Worm (Caenorhabditis elegans) whole organism, L1 larva: Measurements from ENCODE around the gene nex-4.

Experiments
- C16A3.4 ChIP-seq: fragments of 150-350 bp; optimal IDR thresholded peaks from 2 replicates; lab custom pipeline; 2014; ENCODE audit warnings: missing biosample characterization, missing genetic modification characterization
- C34B4.2 ChIP-seq: sonication (generic microtip); optimal IDR thresholded peaks from 2 replicates; lab custom pipeline; 2017; ENCODE audit warnings: mild to moderate bottlenecking, missing genetic modification characterization, missing compliant biosample characterization
- aly-2 ChIP-seq: fragments of 150-350 bp; optimal IDR thresholded peaks from 2 replicates; lab custom pipeline; 2014; ENCODE audit warnings: missing biosample characterization, missing genetic modification characterization
- ama-1 ChIP-seq: fragments of 150-350 bp; optimal IDR thresholded peaks from 2 replicates; lab custom pipeline; 2014
- blmp-1 ChIP-seq: fragments of 150-350 bp; optimal IDR thresholded peaks from 2 replicates; lab custom pipeline; 2014; ENCODE audit warnings: missing biosample characterization, missing genetic modification characterization
- ceh-63 ChIP-seq: fragments of 200-800 bp; sonication (Bioruptor generic); optimal IDR thresholded peaks from 2 replicates; lab custom pipeline; 2018; ENCODE audit warnings: mild to moderate bottlenecking, missing genetic modification characterization, missing compliant biosample characterization
- dsc-1 ChIP-seq: sonication (generic microtip); optimal IDR thresholded peaks from 2 replicates; lab custom pipeline; 2016; ENCODE audit warnings: mild to moderate bottlenecking, missing genetic modification characterization, missing compliant biosample characterization
- egl-13 ChIP-seq: sonication (generic microtip); optimal IDR thresholded peaks from 2 replicates; lab custom pipeline; 2016; ENCODE audit warnings: missing genotype, missing genetic modification reagents, missing genetic modification characterization, missing compliant biosample characterization
- egl-27 ChIP-seq, 2 experiments: fragments of 150-350 bp in 1 of 2; sonication (generic microtip); optimal IDR thresholded peaks; 3 replicates each; lab custom pipeline; 2017 to 2018; ENCODE audit warnings: missing biosample characterization in 2 of 2, missing genetic modification characterization in 2 of 2, missing genetic modification reagents in 2 of 2
- elt-3 ChIP-seq, 6 experiments: fragments of 150-350 bp in 1 of 6; sonication (generic microtip); optimal IDR thresholded peaks; 2 replicates each; lab custom pipeline; 2017 to 2018; ENCODE audit warnings: missing biosample characterization in 6 of 6, missing genetic modification characterization in 6 of 6, inconsistent platforms in 1 of 6
- fkh-4 ChIP-seq: sonication (generic microtip); optimal IDR thresholded peaks from 2 replicates; lab custom pipeline; 2016; ENCODE audit warnings: missing compliant biosample characterization, missing genetic modification characterization, borderline replicate concordance
- fkh-8 ChIP-seq: sonication (generic microtip); optimal IDR thresholded peaks from 2 replicates; lab custom pipeline; 2016; ENCODE audit warnings: mild to moderate bottlenecking, missing genetic modification characterization, missing compliant biosample characterization
- hlh-17 ChIP-seq: fragments of 200-800 bp; sonication (Bioruptor generic); optimal IDR thresholded peaks from 2 replicates; lab custom pipeline; 2018; ENCODE audit warnings: missing genetic modification characterization, mild to moderate bottlenecking, missing compliant biosample characterization, moderate library complexity, borderline replicate concordance
- hpl-2 ChIP-seq: fragments of 150-350 bp; optimal IDR thresholded peaks from 2 replicates; lab custom pipeline; 2014; ENCODE audit warnings: missing biosample characterization, missing genetic modification reagents, missing genetic modification characterization
- irx-1 ChIP-seq: sonication (generic microtip); optimal IDR thresholded peaks from 2 replicates; lab custom pipeline; 2016; ENCODE audit warnings: missing genetic modification characterization, missing compliant biosample characterization
- jun-1 ChIP-seq: fragments of 150-350 bp; optimal IDR thresholded peaks from 2 replicates; lab custom pipeline; 2014; ENCODE audit warnings: missing biosample characterization, missing genetic modification reagents, missing genetic modification characterization
- lin-14 ChIP-seq: fragments of 200-800 bp; sonication (Bioruptor generic); optimal IDR thresholded peaks from 2 replicates; lab custom pipeline; 2018; ENCODE audit warnings: mild to moderate bottlenecking, missing genetic modification characterization, moderate library complexity, missing compliant biosample characterization
- lir-3 ChIP-seq: sonication (generic microtip); optimal IDR thresholded peaks from 2 replicates; lab custom pipeline; 2016; ENCODE audit warnings: mild to moderate bottlenecking, missing genetic modification characterization, moderate library complexity, missing compliant biosample characterization; ENCODE audit not compliant: poor library complexity
- lsy-2 ChIP-seq, 2 experiments: fragments of 150-350 bp; optimal IDR thresholded peaks; 2 replicates each; lab custom pipeline; 2014; ENCODE audit warnings: missing biosample characterization in 2 of 2, missing genetic modification characterization in 2 of 2
- mab-9 ChIP-seq: fragments of 200-800 bp; sonication (Bioruptor generic); IDR thresholded peaks from 2 replicates; pipeline ENCODE4 v1.3.6; 2022; ENCODE audit warnings: missing genetic modification reagents, missing genetic modification characterization, missing compliant biosample characterization
- mdl-1 ChIP-seq, 2 experiments: fragments of 150-350 bp; optimal IDR thresholded peaks; 2 replicates each; lab custom pipeline; 2014 to 2017; ENCODE audit warnings: missing biosample characterization in 2 of 2, missing genetic modification characterization in 2 of 2, inconsistent platforms in 1 of 2
- mef-2 ChIP-seq: fragments of 150-350 bp; optimal IDR thresholded peaks from 2 replicates; lab custom pipeline; 2014; ENCODE audit warnings: missing biosample characterization, missing genetic modification characterization
- mep-1 ChIP-seq: fragments of 150-350 bp; optimal IDR thresholded peaks from 2 replicates; lab custom pipeline; 2014; ENCODE audit warnings: missing biosample characterization, missing genetic modification characterization
- nhr-11 ChIP-seq: fragments of 150-350 bp; optimal IDR thresholded peaks from 2 replicates; lab custom pipeline; 2014; ENCODE audit warnings: missing biosample characterization, missing genetic modification characterization
- nhr-12 ChIP-seq: sonication (generic microtip); optimal IDR thresholded peaks from 2 replicates; lab custom pipeline; 2017; ENCODE audit warnings: missing biosample characterization, missing genetic modification characterization
- nhr-20 ChIP-seq: sonication (generic microtip); optimal IDR thresholded peaks from 2 replicates; lab custom pipeline; 2016; ENCODE audit warnings: mild to moderate bottlenecking, missing genetic modification characterization, missing compliant biosample characterization
- nhr-237 ChIP-seq: fragments of 150-350 bp; optimal IDR thresholded peaks from 2 replicates; lab custom pipeline; 2014; ENCODE audit warnings: missing biosample characterization, missing genetic modification characterization
- nhr-28 ChIP-seq: fragments of 150-350 bp; optimal IDR thresholded peaks from 2 replicates; lab custom pipeline; 2014; ENCODE audit warnings: missing biosample characterization, missing genetic modification characterization
- nhr-47 ChIP-seq: sonication (generic microtip); optimal IDR thresholded peaks from 2 replicates; lab custom pipeline; 2016; ENCODE audit warnings: mild to moderate bottlenecking, missing genetic modification characterization, moderate library complexity, missing compliant biosample characterization
- nhr-71 ChIP-seq: sonication (generic microtip); optimal IDR thresholded peaks from 2 replicates; lab custom pipeline; 2016; ENCODE audit warnings: mild to moderate bottlenecking, missing genetic modification characterization, moderate library complexity, missing compliant biosample characterization
- nhr-84 ChIP-seq: sonication (generic microtip); optimal IDR thresholded peaks from 2 replicates; lab custom pipeline; 2017; ENCODE audit warnings: missing biosample characterization, missing genetic modification characterization
- nhr-90 ChIP-seq: sonication (generic microtip); optimal IDR thresholded peaks from 2 replicates; lab custom pipeline; 2016; ENCODE audit warnings: mild to moderate bottlenecking, missing genetic modification characterization, missing compliant biosample characterization; ENCODE audit not compliant: poor library complexity
- pqm-1 ChIP-seq: sonication (generic microtip); optimal IDR thresholded peaks from 3 replicates; lab custom pipeline; 2017; ENCODE audit warnings: missing biosample characterization, missing genetic modification characterization
- skn-1 ChIP-seq: fragments of 150-350 bp; optimal IDR thresholded peaks from 2 replicates; lab custom pipeline; 2014; ENCODE audit warnings: missing biosample characterization, missing genetic modification characterization
- snu-23 ChIP-seq: sonication (generic microtip); optimal IDR thresholded peaks from 2 replicates; lab custom pipeline; 2016; ENCODE audit warnings: missing genetic modification characterization, missing compliant biosample characterization
- sup-37 ChIP-seq: fragments of 200-800 bp; sonication (Bioruptor generic); optimal IDR thresholded peaks from 2 replicates; lab custom pipeline; 2018; ENCODE audit warnings: mild to moderate bottlenecking, missing genetic modification characterization, missing compliant biosample characterization
- swsn-7 ChIP-seq: sonication (generic microtip); optimal IDR thresholded peaks from 2 replicates; lab custom pipeline; 2016; ENCODE audit warnings: missing genetic modification characterization, missing compliant biosample characterization
- tbx-2 ChIP-seq: sonication (generic microtip); optimal IDR thresholded peaks from 2 replicates; lab custom pipeline; 2016; ENCODE audit warnings: missing genetic modification characterization, missing compliant biosample characterization
- tlp-1 ChIP-seq: fragments of 150-350 bp; optimal IDR thresholded peaks from 2 replicates; lab custom pipeline; 2014; ENCODE audit warnings: missing biosample characterization, missing genetic modification characterization
- unc-30 ChIP-seq: sonication (generic microtip); optimal IDR thresholded peaks from 2 replicates; lab custom pipeline; 2017; ENCODE audit warnings: missing biosample characterization, missing genetic modification characterization
- unc-62 ChIP-seq: fragments of 150-350 bp; optimal IDR thresholded peaks from 2 replicates; lab custom pipeline; 2014; ENCODE audit warnings: missing biosample characterization, missing genetic modification reagents, missing genetic modification characterization
- unc-86 ChIP-seq: sonication (generic microtip); optimal IDR thresholded peaks from 2 replicates; lab custom pipeline; 2016; ENCODE audit warnings: missing genetic modification characterization, missing compliant biosample characterization
- unc-98 ChIP-seq: fragments of 200-800 bp; sonication (Bioruptor generic); IDR thresholded peaks from 2 replicates; pipeline ENCODE4 v1.3.6; 2022; ENCODE audit warnings: missing genetic modification characterization, missing compliant biosample characterization
- vab-15 ChIP-seq: sonication (generic microtip); optimal IDR thresholded peaks from 2 replicates; lab custom pipeline; 2017; ENCODE audit warnings: missing genotype, mild to moderate bottlenecking, missing genetic modification characterization, missing compliant biosample characterization
- zip-4 ChIP-seq: fragments of 200-800 bp; sonication (Bioruptor generic); optimal IDR thresholded peaks from 2 replicates; lab custom pipeline; 2018; ENCODE audit warnings: mild to moderate bottlenecking, missing genetic modification characterization, moderate library complexity, missing compliant biosample characterization
- ztf-11 ChIP-seq, 2 experiments: sonication (generic microtip); optimal IDR thresholded peaks; 2 replicates each; lab custom pipeline; 2016 to 2017; ENCODE audit warnings: missing genetic modification characterization in 2 of 2, missing biosample characterization in 1 of 2, missing compliant biosample characterization in 1 of 2

Gene nex-4

DNA sequence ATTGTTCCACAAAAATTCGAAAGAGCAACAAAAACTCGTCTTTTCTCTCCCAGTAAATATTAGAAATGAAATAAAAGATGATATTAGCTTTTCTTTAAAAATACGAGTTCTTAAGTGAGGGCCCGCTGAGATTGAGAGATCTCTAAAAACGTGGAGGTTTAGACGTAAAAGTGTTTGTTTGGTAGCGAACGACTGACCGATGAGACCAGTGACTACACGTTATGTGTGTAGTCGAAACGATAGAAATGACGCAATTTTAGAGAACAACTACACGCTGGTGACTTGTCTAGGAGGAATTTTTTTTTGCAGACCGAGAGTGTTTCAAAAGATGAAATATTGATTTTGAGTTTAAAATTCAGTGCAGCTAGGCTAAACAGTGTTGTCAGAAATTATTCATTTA lies 11.5 kb downstream of the nex-4 start, which contains the start of gene C37H5.13 (continued):
- TF ChIP-seq ztf-11 (tag; optimal IDR thresholded peaks at IDR 0.05; lab: Kevin White, UChicago) (no peak), nhr-90 (tag; lab: Kevin White, UChicago) (no peak), lin-14 (GFP tag; lab: Kevin White, UChicago) (peak; percentile 73), jun-1 (no peak), lsy-2 (tag; optimal IDR thresholded peaks at IDR 0.05; lab: Kevin White, UChicago) (no peak), nhr-237 (tag; lab: Kevin White, UChicago) (no peak), zip-4 (no peak), mef-2 (tag; lab: Kevin White, UChicago) (no peak), aly-2 (no peak), nhr-20 (tag; lab: Kevin White, UChicago) (peak; percentile 53), nhr-12 (tag; lab: Kevin White, UChicago) (no peak), C16A3.4 (tag; lab: Kevin White, UChicago) (peak; percentile 1), mep-1 (tag; lab: Kevin White, UChicago) (peak; percentile 21), tlp-1 (tag; lab: Kevin White, UChicago) (no peak), blmp-1 (tag; lab: Kevin White, UChicago) (no peak), hlh-17 (GFP tag; lab: Kevin White, UChicago) (no peak), sup-37 (GFP tag; lab: Kevin White, UChicago) (no peak), nhr-11 (tag; lab: Kevin White, UChicago) (no peak), egl-13 (tag; lab: Kevin White, UChicago) (no peak), ama-1 (lab: Kevin White, UChicago) (no peak)

DNA sequence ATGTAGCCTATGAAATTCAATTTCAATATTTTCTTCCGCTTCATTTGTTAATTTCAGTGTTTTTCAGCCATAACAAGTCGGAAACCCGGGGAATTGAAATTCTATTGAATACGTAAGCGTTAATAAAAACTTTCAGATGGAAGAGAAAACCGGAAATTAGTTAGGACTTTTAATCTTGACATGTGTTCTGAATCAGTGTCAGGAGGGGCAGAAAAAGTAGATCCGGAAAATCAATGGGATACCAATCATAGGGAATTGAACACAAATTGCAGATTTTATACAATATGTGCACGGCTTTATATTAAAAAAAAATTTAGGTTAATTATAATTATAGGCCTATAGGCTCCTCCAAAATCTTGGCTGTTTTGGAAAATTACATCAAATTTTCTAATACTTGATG lies 13.1 kb downstream of the nex-4 start:
- TF ChIP-seq swsn-7 (tag; lab: Kevin White, UChicago) (no peak), mef-2 (tag; lab: Kevin White, UChicago) (no peak), hpl-2 (no peak), dsc-1 (tag; lab: Kevin White, UChicago) (peak; percentile 92), jun-1 (no peak), snu-23 (no peak), fkh-8 (peak; percentile 4), nhr-90 (tag; lab: Kevin White, UChicago) (no peak), fkh-4 (tag; lab: Kevin White, UChicago) (peak; percentile 78), irx-1 (tag; lab: Kevin White, UChicago) (no peak)

DNA sequence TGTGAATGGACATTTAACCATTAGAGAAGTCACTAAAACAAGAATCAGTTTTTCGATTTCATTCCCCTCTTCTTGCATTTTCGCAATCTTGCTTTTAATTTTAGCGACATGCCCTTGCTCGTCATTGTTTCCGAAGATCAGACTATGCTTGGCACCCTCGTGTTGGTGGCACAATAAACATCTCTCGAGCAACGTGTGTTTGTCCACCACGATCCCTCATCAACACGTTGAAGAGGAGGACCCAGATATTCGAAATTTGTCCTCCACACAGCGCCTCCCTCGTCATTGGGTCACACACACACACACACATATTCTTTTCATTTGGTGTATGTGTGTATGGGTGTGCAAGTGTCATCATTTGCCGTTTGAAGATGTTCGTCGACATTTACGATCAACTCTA lies 14.1 kb downstream of the nex-4 start, which contains the start of gene srd-32:
Gene srd-32 (plus strand): TSS at position 301 of the 400 bp plus-strand sequence.
- peak; percentile 68 for TF ChIP-seq dsc-1 (tag; lab: Kevin White, UChicago)
- TF ChIP-seq mef-2 (tag; lab: Kevin White, UChicago), result no peak
- TF ChIP-seq nhr-71 (tag; lab: Kevin White, UChicago), result no peak
- TF ChIP-seq nhr-84, result no peak
- no peak for TF ChIP-seq egl-27 (tag; optimal IDR thresholded peaks at IDR 0.05; lab: Kevin White, UChicago)
- TF ChIP-seq pqm-1 (tag; lab: Kevin White, UChicago), result no peak
- TF ChIP-seq unc-98, result no peak

DNA sequence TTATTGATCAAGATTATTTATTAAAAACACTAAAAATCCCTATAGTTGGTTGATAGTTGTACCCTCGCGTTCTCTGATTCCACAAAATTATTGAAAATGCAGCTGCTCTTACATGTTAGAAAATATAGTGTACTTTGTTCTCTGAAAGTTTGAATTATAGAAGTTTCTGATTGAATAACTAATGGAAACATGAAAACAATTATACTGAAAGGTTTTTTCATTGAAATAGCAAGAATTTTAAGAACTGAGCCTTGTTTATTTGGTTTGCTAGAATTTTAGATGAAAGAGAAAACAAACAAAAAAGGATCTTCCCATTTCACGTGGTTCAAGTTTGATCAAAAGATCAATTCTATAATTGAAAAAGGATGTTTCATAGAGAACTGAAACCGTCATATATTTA lies 16.3 kb downstream of the nex-4 start:
- TF ChIP-seq mab-9 (GFP tag; lab: Robert Waterston, UW) (no peak), dsc-1 (tag; lab: Kevin White, UChicago) (peak; percentile 32), nhr-28 (tag; lab: Kevin White, UChicago) (no peak), mep-1 (tag; lab: Kevin White, UChicago) (no peak), blmp-1 (tag; lab: Kevin White, UChicago) (no peak), unc-62 (no peak), swsn-7 (tag; lab: Kevin White, UChicago) (no peak), unc-30 (tag; lab: Kevin White, UChicago) (no peak), egl-27 (tag; optimal IDR thresholded peaks at IDR 0.05; lab: Kevin White, UChicago) (no peak), lsy-2 (tag; optimal IDR thresholded peaks at IDR 0.05; lab: Kevin White, UChicago) (no peak), skn-1 (no peak), nhr-71 (tag; lab: Kevin White, UChicago) (peak; percentile 46), pqm-1 (tag; lab: Kevin White, UChicago) (no peak), mdl-1 (tag; optimal IDR thresholded peaks at IDR 0.05; lab: Kevin White, UChicago) (no peak), tlp-1 (tag; lab: Kevin White, UChicago) (no peak), lin-14 (GFP tag; lab: Kevin White, UChicago) (peak; percentile 21), vab-15 (tag; lab: Kevin White, UChicago) (no peak), tbx-2 (no peak), fkh-8 (peak; percentile 52), nhr-84 (no peak), lir-3 (tag; lab: Kevin White, UChicago) (no peak), nhr-47 (tag; lab: Kevin White, UChicago) (no peak), elt-3 (tag; optimal IDR thresholded peaks at IDR 0.05; lab: Kevin White, UChicago) (no peak), unc-86 (tag; lab: Kevin White, UChicago) (peak; percentile 18), mef-2 (tag; lab: Kevin White, UChicago) (no peak), C34B4.2 (tag; lab: Kevin White, UChicago) (no peak), ceh-63 (no peak)
